Fruit fly (Drosophila melanogaster) whole organism, wandering third instar larva: Measurements from ENCODE around the gene CG12069.

ENCODE experiments used
- Abd-B ChIP-seq: fragments of >200 bp; optimal IDR thresholded peaks from 2 replicates; lab custom pipeline; 2017; ENCODE audit warnings: missing biosample characterization, missing genetic modification characterization
- CG32264 ChIP-seq: fragments of 200-800 bp; sonication (Bioruptor generic); optimal IDR thresholded peaks from 2 replicates; lab custom pipeline; 2016; ENCODE audit warnings: missing biosample characterization, missing genetic modification characterization
- CG9705 ChIP-seq: fragments of 200-800 bp; sonication (Bioruptor generic); optimal IDR thresholded peaks from 2 replicates; lab custom pipeline; 2018; ENCODE audit warnings: missing biosample characterization, mild to moderate bottlenecking, missing genetic modification characterization
- CrebA ChIP-seq: fragments of 200-800 bp; sonication (Bioruptor generic); optimal IDR thresholded peaks from 2 replicates; lab custom pipeline; 2016; ENCODE audit warnings: missing biosample characterization, mild to moderate bottlenecking, missing genetic modification characterization, borderline replicate concordance
- Dfd ChIP-seq: fragments of >200 bp; optimal IDR thresholded peaks from 2 replicates; lab custom pipeline; 2017; ENCODE audit warnings: missing biosample characterization, missing genetic modification characterization
- Dif ChIP-seq: fragments of 200-275, 200-300 bp; sonication (Bioruptor generic); optimal IDR thresholded peaks from 2 replicates; lab custom pipeline; 2018; ENCODE audit warnings: missing biosample characterization, missing genetic modification characterization; ENCODE audit not compliant: partially characterized antibody
- HLH106 ChIP-seq: fragments of 200-800 bp; optimal IDR thresholded peaks from 3 replicates; lab custom pipeline; 2019; ENCODE audit warnings: missing biosample characterization, mild to moderate bottlenecking, missing genetic modification characterization, moderate library complexity
- Hnf4 ChIP-seq: fragments of 200-800 bp; sonication (Bioruptor generic); optimal IDR thresholded peaks from 2 replicates; lab custom pipeline; 2016; ENCODE audit warnings: missing biosample characterization, mild to moderate bottlenecking, missing genetic modification characterization
- Hr78 ChIP-seq: fragments of >200 bp; optimal IDR thresholded peaks from 2 replicates; lab custom pipeline; 2017; ENCODE audit warnings: missing biosample characterization, missing genetic modification characterization
- Hr83 ChIP-seq: fragments of 200-300 bp; sonication (Bioruptor generic); optimal IDR thresholded peaks from 2 replicates; lab custom pipeline; 2016; ENCODE audit warnings: missing biosample characterization, mild to moderate bottlenecking, missing genetic modification characterization, moderate library complexity; ENCODE audit not compliant: poor library complexity, severe bottlenecking
- Mio ChIP-seq: sonication (Bioruptor generic); optimal IDR thresholded peaks from 2 replicates; lab custom pipeline; 2016; ENCODE audit warnings: missing biosample characterization, missing genetic modification characterization
- Myc ChIP-seq: fragments of >200 bp; optimal IDR thresholded peaks from 2 replicates; lab custom pipeline; 2017
- N ChIP-seq: fragments of >200 bp; optimal IDR thresholded peaks from 2 replicates; lab custom pipeline; 2018; ENCODE audit warnings: missing biosample characterization, missing external identifiers, missing genetic modification characterization
- OdsH ChIP-seq: fragments of 200-800 bp; sonication (Bioruptor generic); optimal IDR thresholded peaks from 2 replicates; lab custom pipeline; 2016; ENCODE audit warnings: missing biosample characterization, mild to moderate bottlenecking, missing genetic modification characterization
- Rel ChIP-seq, 2 experiments: fragments of 200-800 bp; sonication (Bioruptor generic) in 1 of 2; optimal IDR thresholded peaks; 2 replicates in 1 of 2; 3 replicates in 1 of 2; lab custom pipeline; 2016 to 2019; ENCODE audit warnings: mild to moderate bottlenecking in 2 of 2, missing biosample characterization in 2 of 2, missing genetic modification characterization in 2 of 2, moderate library complexity in 1 of 2
- Sp1 ChIP-seq: fragments of 200-800 bp; sonication (Bioruptor generic); optimal IDR thresholded peaks from 3 replicates; lab custom pipeline; 2019; ENCODE audit warnings: missing biosample characterization, mild to moderate bottlenecking, missing genetic modification characterization, moderate library complexity
- Vsx2 ChIP-seq: fragments of 200-300, 225-300 bp; sonication (Bioruptor generic); optimal IDR thresholded peaks from 2 replicates; lab custom pipeline; 2018; ENCODE audit warnings: missing biosample characterization, missing genetic modification characterization; ENCODE audit not compliant: partially characterized antibody
- br ChIP-seq: fragments of 200-800 bp; sonication (Bioruptor generic); optimal IDR thresholded peaks from 2 replicates; lab custom pipeline; 2016; ENCODE audit warnings: missing biosample characterization, missing genetic modification characterization
- brk ChIP-seq: fragments of 200-800 bp; sonication (Bioruptor generic); optimal IDR thresholded peaks from 2 replicates; lab custom pipeline; 2016; ENCODE audit warnings: missing biosample characterization, mild to moderate bottlenecking, missing genetic modification characterization
- dl ChIP-seq, 2 experiments: fragments of 175-275, 200-275 bp in 1 of 2; fragments of 200-275 bp in 1 of 2; sonication (Bioruptor generic); optimal IDR thresholded peaks; lab custom pipeline; 2018; ENCODE audit warnings: mild to moderate bottlenecking in 2 of 2, missing biosample characterization in 2 of 2, missing genetic modification characterization in 2 of 2, moderate library complexity in 2 of 2; ENCODE audit not compliant: partially characterized antibody in 2 of 2, insufficient read depth in 1 of 2
- dmrt93B ChIP-seq: fragments of 200-800 bp; sonication (Bioruptor generic); optimal IDR thresholded peaks from 2 replicates; lab custom pipeline; 2018; ENCODE audit warnings: missing biosample characterization, mild to moderate bottlenecking, missing genetic modification characterization
- dsf ChIP-seq: sonication (Bioruptor generic); optimal IDR thresholded peaks from 2 replicates; lab custom pipeline; 2016; ENCODE audit warnings: missing biosample characterization, missing genetic modification characterization, borderline replicate concordance
- ey ChIP-seq: fragments of 200-800 bp; sonication (Bioruptor generic); optimal IDR thresholded peaks from 2 replicates; lab custom pipeline; 2016; ENCODE audit warnings: missing biosample characterization, missing genetic modification characterization
- foxo ChIP-seq, 2 experiments: fragments of 200-800 bp; sonication (Bioruptor generic); optimal IDR thresholded peaks; 2 replicates in 1 of 2; 3 replicates in 1 of 2; lab custom pipeline; 2016 to 2017; ENCODE audit warnings: missing biosample characterization in 2 of 2, missing genetic modification characterization in 2 of 2
- fru ChIP-seq: fragments of 200-800 bp; sonication (Bioruptor generic); optimal IDR thresholded peaks from 3 replicates; lab custom pipeline; 2016; ENCODE audit warnings: missing biosample characterization, mild to moderate bottlenecking, missing genetic modification characterization
- h ChIP-seq: fragments of 200-800 bp; sonication (Bioruptor generic); optimal IDR thresholded peaks from 3 replicates; lab custom pipeline; 2016; ENCODE audit warnings: missing biosample characterization, mild to moderate bottlenecking, missing genetic modification characterization
- jim ChIP-seq: fragments of 175-275, 200-325 bp; sonication (Bioruptor generic); optimal IDR thresholded peaks from 2 replicates; lab custom pipeline; 2016; ENCODE audit warnings: missing biosample characterization, mild to moderate bottlenecking, missing genetic modification characterization
- lola ChIP-seq: fragments of >200 bp; optimal IDR thresholded peaks from 2 replicates; lab custom pipeline; 2017; ENCODE audit warnings: missing biosample characterization, missing genetic modification characterization
- pan ChIP-seq: fragments of >200 bp; optimal IDR thresholded peaks from 2 replicates; lab custom pipeline; 2017
- psq ChIP-seq: fragments of 200-800 bp; sonication (Bioruptor generic); optimal IDR thresholded peaks from 3 replicates; lab custom pipeline; 2017; ENCODE audit warnings: missing biosample characterization, mild to moderate bottlenecking, missing genetic modification characterization, moderate library complexity
- rgr ChIP-seq: fragments of 200-800 bp; sonication (Bioruptor generic); optimal IDR thresholded peaks from 3 replicates; lab custom pipeline; 2016; ENCODE audit warnings: missing biosample characterization, mild to moderate bottlenecking, missing genetic modification characterization
- sage ChIP-seq: fragments of 200-800 bp; sonication (Bioruptor generic); optimal IDR thresholded peaks from 2 replicates; lab custom pipeline; 2016; ENCODE audit warnings: missing biosample characterization, mild to moderate bottlenecking, missing genetic modification characterization
- sv ChIP-seq: fragments of 200-800 bp; sonication (Bioruptor generic); optimal IDR thresholded peaks from 3 replicates; lab custom pipeline; 2016; ENCODE audit warnings: missing biosample characterization, missing genetic modification characterization
- tai ChIP-seq: sonication (Bioruptor generic); optimal IDR thresholded peaks from 2 replicates; lab custom pipeline; 2016; ENCODE audit warnings: missing biosample characterization, missing genetic modification characterization
- usp ChIP-seq: fragments of >200 bp; optimal IDR thresholded peaks from 2 replicates; lab custom pipeline; 2017; ENCODE audit warnings: missing biosample characterization, missing genetic modification characterization
- woc ChIP-seq: sonication (Bioruptor generic); optimal IDR thresholded peaks from 2 replicates; lab custom pipeline; 2016; ENCODE audit warnings: missing biosample characterization, mild to moderate bottlenecking, missing genetic modification characterization

The CG12069 gene

DNA sequence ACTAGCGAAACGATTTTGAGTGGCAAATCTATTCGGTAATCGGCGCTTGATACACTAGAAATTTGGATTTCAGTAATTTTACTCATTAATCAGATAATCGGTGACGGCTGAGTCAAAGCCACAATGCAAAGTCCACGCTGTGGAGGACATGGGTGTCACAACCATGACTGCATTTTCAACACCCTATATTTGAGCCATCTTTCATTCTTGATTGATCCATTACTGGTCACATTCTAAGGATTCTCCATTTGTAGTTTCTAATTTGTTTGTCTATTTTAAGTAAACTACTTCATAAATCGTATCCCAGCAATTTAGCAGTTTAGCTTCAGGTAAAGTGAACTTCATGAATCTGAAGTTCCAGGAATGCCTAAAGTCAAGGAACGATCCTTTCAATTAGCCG is 1.7 kb upstream of the CG12069 start, which contains the start of gene Pka-C2:
TSS of gene Pka-C2 (minus strand) at position 101 of the 400 bp plus-strand sequence.
- TF ChIP-seq Hr83 (GFP tag; lab: Kevin White, UChicago) (no peak), CG9705 (no peak), CG32264 (GFP tag; lab: Kevin White, UChicago) (no peak), Dfd (GFP tag; lab: Kevin White, UChicago) (no peak), psq (GFP tag; lab: Kevin White, UChicago) (no peak), ey (GFP tag; lab: Kevin White, UChicago) (no peak), h (no peak), pan (no peak), woc (GFP tag; lab: Kevin White, UChicago) (no peak), jim (GFP tag; lab: Kevin White, UChicago) (no peak), foxo (GFP tag; optimal IDR thresholded peaks at IDR 0.05; lab: Kevin White, UChicago) (no peak), Abd-B (GFP tag; lab: Kevin White, UChicago) (no peak), dsf (GFP tag; lab: Kevin White, UChicago) (no peak), CrebA (GFP tag; lab: Kevin White, UChicago) (no peak), tai (GFP tag; lab: Kevin White, UChicago) (no peak)

DNA sequence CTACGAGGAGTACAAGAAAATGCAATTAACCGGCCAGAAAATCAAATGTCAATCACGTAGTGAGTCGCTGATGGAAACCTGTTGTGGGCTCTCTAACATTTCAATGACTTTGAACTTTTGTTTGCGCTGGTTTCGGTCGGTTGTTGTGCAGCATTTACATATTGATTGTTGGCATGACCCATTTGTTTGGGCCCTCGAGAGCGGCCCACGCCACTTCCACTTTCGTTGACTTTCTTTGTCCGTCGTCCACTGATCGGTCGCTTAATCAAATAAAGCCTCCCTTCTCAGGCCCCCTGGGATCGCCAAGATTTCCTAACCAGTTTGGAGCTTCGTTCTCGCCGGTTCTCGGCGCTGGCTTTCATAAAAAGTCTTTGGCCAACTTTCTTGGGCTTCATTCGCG is 5.0 kb downstream of the CG12069 start, which contains the start of gene Spn100A:
TSS of gene Spn100A (plus strand) at position 392 of the 400 bp plus-strand sequence.
- TF ChIP-seq Mio (GFP tag; lab: Kevin White, UChicago) (no peak), dmrt93B (GFP tag; lab: Kevin White, UChicago) (no peak), psq (GFP tag; lab: Kevin White, UChicago) (no peak), lola (GFP tag; lab: Kevin White, UChicago) (no peak), Myc (lab: Kevin White, UChicago) (no peak), woc (GFP tag; lab: Kevin White, UChicago) (no peak), Abd-B (GFP tag; lab: Kevin White, UChicago) (no peak), sv (GFP tag; lab: Kevin White, UChicago) (no peak), brk (no peak), fru (GFP tag; lab: Kevin White, UChicago) (no peak), Vsx2 (GFP tag; lab: Kevin White, UChicago) (no peak), CG9705 (no peak), CrebA (GFP tag; lab: Kevin White, UChicago) (no peak), Rel (GFP tag; optimal IDR thresholded peaks at IDR 0.05; lab: Kevin White, UChicago) (no peak), Rel (tag; optimal IDR thresholded peaks at IDR 0.05; lab: Kevin White, UChicago) (no peak), Dif (GFP tag; lab: Kevin White, UChicago) (no peak), pan (no peak), dl (GFP tag; optimal IDR thresholded peaks at IDR 0.05; lab: Kevin White, UChicago; ENCODE audit: insufficient read depth in 1 of 2, partially characterized antibody in 2 of 2) (no peak)
- TF ChIP-seq, all 38 proteins: peak for 0

DNA sequence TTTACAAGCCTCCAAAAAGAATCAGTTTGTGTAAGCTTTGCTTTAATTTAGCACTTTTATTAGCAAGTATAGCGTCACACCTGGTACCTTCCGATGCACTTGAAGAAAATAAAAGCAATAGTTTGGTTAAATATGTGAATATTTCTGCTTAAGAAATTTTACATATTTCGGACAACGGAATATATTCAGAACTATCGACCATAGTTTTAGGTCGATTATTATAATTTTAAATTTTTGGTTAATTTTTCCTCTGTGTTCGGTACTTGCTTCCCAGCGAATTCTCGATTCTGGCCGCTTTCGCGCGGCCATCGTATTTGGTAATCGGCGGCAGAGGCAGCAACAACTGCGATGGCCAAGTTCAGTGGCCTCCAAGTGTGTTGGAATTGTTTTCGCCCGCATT is 5.6 kb downstream of the CG12069 start:
- TF ChIP-seq Myc (lab: Kevin White, UChicago) (no peak), dsf (GFP tag; lab: Kevin White, UChicago) (no peak), CG32264 (GFP tag; lab: Kevin White, UChicago) (peak; percentile 52), lola (GFP tag; lab: Kevin White, UChicago) (no peak), h (peak; percentile 88), HLH106 (tag; lab: Kevin White, UChicago) (peak; percentile 86), usp (no peak), Hnf4 (GFP tag; lab: Kevin White, UChicago) (peak; percentile 28), psq (GFP tag; lab: Kevin White, UChicago) (no peak), Abd-B (GFP tag; lab: Kevin White, UChicago) (no peak), Sp1 (GFP tag; lab: Kevin White, UChicago) (peak; percentile 44), jim (GFP tag; lab: Kevin White, UChicago) (no peak), CG9705 (peak; percentile 59), br (GFP tag; lab: Kevin White, UChicago) (peak; percentile 31), Rel (GFP tag; optimal IDR thresholded peaks at IDR 0.05; lab: Kevin White, UChicago) (no peak), Rel (tag; optimal IDR thresholded peaks at IDR 0.05; lab: Kevin White, UChicago) (peak; percentile 5), ey (GFP tag; lab: Kevin White, UChicago) (peak; percentile 31), Vsx2 (GFP tag; lab: Kevin White, UChicago) (no peak), Mio (GFP tag; lab: Kevin White, UChicago) (no peak), foxo (GFP tag; optimal IDR thresholded peaks at IDR 0.05; lab: Kevin White, UChicago) (peak in 1 of 2 experiments; percentile 80), brk (no peak), Hr78 (GFP tag; lab: Kevin White, UChicago) (no peak), sv (GFP tag; lab: Kevin White, UChicago) (no peak), OdsH (GFP tag; lab: Kevin White, UChicago) (peak; percentile 2), sage (GFP tag; lab: Kevin White, UChicago) (peak; percentile 42), Hr83 (GFP tag; lab: Kevin White, UChicago) (no peak), CrebA (GFP tag; lab: Kevin White, UChicago) (no peak), fru (GFP tag; lab: Kevin White, UChicago) (peak; percentile 81), rgr (GFP tag; lab: Kevin White, UChicago) (peak; percentile 26), N (GFP tag; lab: Kevin White, UChicago) (no peak), dmrt93B (GFP tag; lab: Kevin White, UChicago) (peak; percentile 38), Dif (GFP tag; lab: Kevin White, UChicago) (no peak)
